Worm (Caenorhabditis elegans): ENCODE results near the gene T24C4.5.
A peak's percentile ranks its signal among the peaks of the same experiment; 100 is the strongest.

DNA sequence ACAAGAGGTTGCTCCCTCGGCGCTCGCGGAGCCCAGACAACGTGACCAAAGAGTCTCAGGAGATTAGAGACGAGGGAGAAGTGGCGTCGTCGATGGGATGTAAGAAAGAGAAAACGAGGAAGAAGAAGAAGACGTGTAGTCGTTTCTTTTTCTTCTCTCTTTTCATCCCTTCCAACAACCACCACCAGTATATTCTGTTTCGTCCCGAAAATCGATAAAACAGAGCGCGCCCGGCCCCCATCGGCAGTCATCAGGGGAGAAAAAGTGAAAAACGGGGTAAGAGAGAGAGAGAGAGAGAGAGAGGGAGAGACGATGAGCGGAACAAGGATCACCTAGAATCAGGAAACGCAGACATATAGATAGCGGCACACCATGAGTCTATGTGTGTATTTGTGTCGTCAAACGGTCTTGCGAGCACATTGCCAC lies 8.4 kb upstream of the T24C4.5 start:
- TF ChIP-seq cog-1 (tag; optimal IDR thresholded peaks at IDR 0.05) (peak; percentile 75), tab-1 (GFP tag; IDR thresholded peaks at IDR 0.05) (no peak), ztf-29 (GFP tag; IDR thresholded peaks at IDR 0.05) (no peak), ztf-23 (GFP tag; IDR thresholded peaks at IDR 0.05) (no peak), T22C8.4 (GFP tag; IDR thresholded peaks at IDR 0.05) (peak; percentile 90)

All from whole organism, midembryonic.